Fruit fly (Drosophila melanogaster) whole organism, embryonic: ENCODE data around the gene Jon25Bi.
A peak's percentile ranks its signal among the peaks of the same experiment; 100 is the strongest.

Experiments
- C15 ChIP-seq: fragments of 200-800 bp; sonication (Bioruptor generic); IDR thresholded peaks from 3 replicates; pipeline ENCODE4 v1.3.6; 2022; ENCODE audit warnings: missing biosample characterization, missing genetic modification characterization
- CG1024 ChIP-seq: fragments of 200-800 bp; sonication (Bioruptor generic); IDR thresholded peaks from 2 replicates; pipeline ENCODE4 v1.3.6; 2022; ENCODE audit warnings: missing biosample characterization, missing genetic modification characterization
- CG10267 ChIP-seq: fragments of 200-800 bp; sonication (Bioruptor generic); optimal IDR thresholded peaks from 2 replicates; lab custom pipeline; 2018; ENCODE audit warnings: missing biosample characterization, mild to moderate bottlenecking, missing genetic modification characterization, moderate library complexity
- CG10366 ChIP-seq: fragments of 200-800 bp; sonication (Bioruptor generic); IDR thresholded peaks from 2 replicates; pipeline ENCODE4 v1.3.6; 2022; ENCODE audit warnings: missing biosample characterization, missing genetic modification characterization
- CG11093 ChIP-seq: fragments of 200-800 bp; sonication (Bioruptor generic); IDR thresholded peaks from 3 replicates; pipeline ENCODE4 v1.3.6; 2022; ENCODE audit warnings: missing biosample characterization, missing genetic modification characterization
- CG11247 ChIP-seq: fragments of 200-800 bp; sonication (Bioruptor generic); IDR thresholded peaks from 2 replicates; pipeline ENCODE4 v1.3.6; 2022; ENCODE audit warnings: missing biosample characterization, missing genetic modification characterization
- CG12155 ChIP-seq: fragments of 200-800 bp; sonication (Bioruptor generic); optimal IDR thresholded peaks from 3 replicates; lab custom pipeline; 2016; ENCODE audit warnings: missing biosample characterization, missing genetic modification characterization
- CG12219 ChIP-seq: fragments of 200-800 bp; sonication (Bioruptor generic); optimal IDR thresholded peaks from 3 replicates; lab custom pipeline; 2018; ENCODE audit warnings: missing biosample characterization, mild to moderate bottlenecking, missing genetic modification characterization
- CG13424 ChIP-seq: fragments of 200-800 bp; sonication (Bioruptor generic); optimal IDR thresholded peaks from 2 replicates; lab custom pipeline; 2019; ENCODE audit warnings: missing biosample characterization, mild to moderate bottlenecking, missing genetic modification characterization, moderate library complexity
- CG16779 ChIP-seq: fragments of 200-800 bp; sonication (Bioruptor generic); IDR thresholded peaks from 2 replicates; pipeline ENCODE4 v1.3.6; 2022; ENCODE audit warnings: missing biosample characterization, missing genetic modification characterization
- CG17568 ChIP-seq: fragments of 200-800 bp; sonication (Bioruptor generic); optimal IDR thresholded peaks from 2 replicates; lab custom pipeline; 2018; ENCODE audit warnings: missing biosample characterization, mild to moderate bottlenecking, missing genetic modification characterization, moderate library complexity
- CG18599 ChIP-seq: fragments of 200-800 bp; sonication (Bioruptor generic); optimal IDR thresholded peaks from 3 replicates; lab custom pipeline; 2017; ENCODE audit warnings: missing biosample characterization, missing genetic modification characterization, mild to moderate bottlenecking, moderate library complexity, missing genetic modification reagents
- CG3407 ChIP-seq: fragments of 200-800 bp; sonication (Bioruptor generic); optimal IDR thresholded peaks from 2 replicates; lab custom pipeline; 2018; ENCODE audit warnings: missing biosample characterization, mild to moderate bottlenecking, missing genetic modification characterization
- CG4707 ChIP-seq: fragments of 200-800 bp; sonication (Bioruptor generic); optimal IDR thresholded peaks from 2 replicates; lab custom pipeline; 2018; ENCODE audit warnings: missing biosample characterization, mild to moderate bottlenecking, missing genetic modification characterization, moderate library complexity
- CG4730 ChIP-seq: fragments of 200-800 bp; sonication (Bioruptor generic); IDR thresholded peaks from 2 replicates; pipeline ENCODE4 v1.3.6; 2022; ENCODE audit warnings: missing biosample characterization, missing genetic modification characterization
- CG4820 ChIP-seq: fragments of 200-800 bp; sonication (Bioruptor generic); optimal IDR thresholded peaks from 3 replicates; lab custom pipeline; 2016; ENCODE audit warnings: missing biosample characterization, missing genetic modification characterization
- CG6175 ChIP-seq: fragments of 200-800 bp; sonication (Bioruptor generic); IDR thresholded peaks from 3 replicates; pipeline ENCODE4 v1.3.6; 2022; ENCODE audit warnings: missing biosample characterization, missing genetic modification characterization
- CG6813 ChIP-seq: fragments of 200-800 bp; sonication (Bioruptor generic); optimal IDR thresholded peaks from 2 replicates; lab custom pipeline; 2017; ENCODE audit warnings: missing biosample characterization, missing genetic modification characterization, mild to moderate bottlenecking, moderate library complexity, missing genetic modification reagents
- CG9215 ChIP-seq: fragments of 200-800 bp; sonication (Bioruptor generic); IDR thresholded peaks from 2 replicates; pipeline ENCODE4 v1.3.6; 2022; ENCODE audit warnings: missing biosample characterization, missing genetic modification characterization
- Doc2 ChIP-seq: fragments of 200-800 bp; sonication (Bioruptor generic); IDR thresholded peaks from 2 replicates; pipeline ENCODE4 v1.3.6; 2022; ENCODE audit warnings: missing biosample characterization, missing genetic modification characterization
- H2.0 ChIP-seq: fragments of 200-800 bp; sonication (Bioruptor generic); IDR thresholded peaks from 2 replicates; pipeline ENCODE4 v1.3.6; 2022; ENCODE audit warnings: missing biosample characterization, missing genetic modification characterization
- Hey ChIP-seq: fragments of 200-800 bp; sonication (Bioruptor generic); optimal IDR thresholded peaks from 3 replicates; lab custom pipeline; 2018; ENCODE audit warnings: missing biosample characterization, mild to moderate bottlenecking, missing genetic modification characterization
- Hsf ChIP-seq: fragments of 200-800 bp; sonication (Bioruptor generic); optimal IDR thresholded peaks from 3 replicates; lab custom pipeline; 2016; ENCODE audit warnings: missing biosample characterization, missing genetic modification characterization
- Jarid2 ChIP-seq: fragments of 200-800 bp; sonication (Bioruptor generic); optimal IDR thresholded peaks from 3 replicates; lab custom pipeline; 2017; ENCODE audit warnings: mild to moderate bottlenecking, missing biosample characterization, missing genetic modification reagents, missing genetic modification characterization
- Lim3 ChIP-seq: fragments of 200-800 bp; sonication (Bioruptor generic); IDR thresholded peaks from 2 replicates; pipeline ENCODE4 v1.3.6; 2022; ENCODE audit warnings: missing biosample characterization, missing genetic modification characterization
- Nf-YA ChIP-seq: fragments of 200-800 bp; sonication (Bioruptor generic); IDR thresholded peaks from 2 replicates; pipeline ENCODE4 v1.3.6; 2022; ENCODE audit warnings: missing biosample characterization, missing genetic modification characterization
- Nf-YB ChIP-seq: fragments of 200-800 bp; sonication (Bioruptor generic); optimal IDR thresholded peaks from 3 replicates; lab custom pipeline; 2019; ENCODE audit warnings: missing biosample characterization, mild to moderate bottlenecking, missing genetic modification characterization, moderate library complexity
- Ptx1 ChIP-seq: fragments of 200-800 bp; sonication (Bioruptor generic); IDR thresholded peaks from 2 replicates; pipeline ENCODE4 v1.3.6; 2022; ENCODE audit warnings: missing biosample characterization, missing genetic modification characterization
- Rfx ChIP-seq: fragments of 200-800 bp; sonication (Bioruptor generic); IDR thresholded peaks from 2 replicates; pipeline ENCODE4 v1.3.6; 2022; ENCODE audit warnings: missing biosample characterization, missing genetic modification characterization
- Tbp ChIP-seq: fragments of >200 bp; optimal IDR thresholded peaks from 2 replicates; lab custom pipeline; 2018; ENCODE audit warnings: missing biosample characterization, missing genetic modification characterization
- bcd ChIP-seq: fragments of 200-800 bp; sonication (Bioruptor generic); optimal IDR thresholded peaks from 2 replicates; lab custom pipeline; 2017; ENCODE audit warnings: missing biosample characterization, mild to moderate bottlenecking, missing genetic modification characterization
- caup ChIP-seq: fragments of 200-800 bp; sonication (Bioruptor generic); optimal IDR thresholded peaks from 3 replicates; lab custom pipeline; 2017; ENCODE audit warnings: missing biosample characterization, mild to moderate bottlenecking, missing genetic modification characterization, moderate library complexity; ENCODE audit not compliant: severe bottlenecking
- cg ChIP-seq: fragments of 200-800 bp; sonication (Bioruptor generic); optimal IDR thresholded peaks from 3 replicates; lab custom pipeline; 2019; ENCODE audit warnings: missing biosample characterization, mild to moderate bottlenecking, missing genetic modification characterization, moderate library complexity
- ci ChIP-seq: fragments of 200-800 bp; sonication (Bioruptor generic); IDR thresholded peaks from 3 replicates; pipeline ENCODE4 v1.3.6; 2022; ENCODE audit warnings: missing biosample characterization, missing genetic modification characterization
- crc ChIP-seq: fragments of 200-800 bp; sonication (Bioruptor generic); optimal IDR thresholded peaks from 2 replicates; lab custom pipeline; 2016; ENCODE audit warnings: missing biosample characterization, missing genetic modification characterization
- croc ChIP-seq: fragments of 200-800 bp; sonication (Bioruptor generic); conservative IDR thresholded peaks from 3 replicates; pipeline ENCODE4 v1.3.6; 2022; ENCODE audit warnings: missing biosample characterization, missing genetic modification characterization
- dm ChIP-seq: fragments of 200-800 bp; sonication (Bioruptor generic); optimal IDR thresholded peaks from 3 replicates; lab custom pipeline; 2016; ENCODE audit warnings: missing biosample characterization, missing genetic modification characterization
- dmrt11E ChIP-seq: fragments of 200-800 bp; sonication (Bioruptor generic); optimal IDR thresholded peaks from 3 replicates; lab custom pipeline; 2018; ENCODE audit warnings: missing biosample characterization, mild to moderate bottlenecking, missing genetic modification characterization, moderate library complexity
- emc ChIP-seq: fragments of 200-800 bp; sonication (Bioruptor generic); optimal IDR thresholded peaks from 2 replicates; lab custom pipeline; 2016; ENCODE audit warnings: missing biosample characterization, missing genetic modification characterization
- ewg ChIP-seq: fragments of 200-800 bp; sonication (Bioruptor generic); optimal IDR thresholded peaks from 3 replicates; lab custom pipeline; 2017; ENCODE audit warnings: mild to moderate bottlenecking, missing biosample characterization, missing genetic modification reagents, missing genetic modification characterization
- exex ChIP-seq: fragments of 200-800 bp; sonication (Bioruptor generic); optimal IDR thresholded peaks from 4 replicates; lab custom pipeline; 2018; ENCODE audit warnings: missing biosample characterization, mild to moderate bottlenecking, missing genetic modification characterization, moderate library complexity
- ind ChIP-seq: fragments of 200-800 bp; sonication (Bioruptor generic); optimal IDR thresholded peaks from 3 replicates; lab custom pipeline; 2016; ENCODE audit warnings: missing biosample characterization, missing genetic modification characterization
- jigr1 ChIP-seq: fragments of 200-800 bp; sonication (Bioruptor generic); IDR thresholded peaks from 3 replicates; pipeline ENCODE4 v1.3.6; 2022; ENCODE audit warnings: missing biosample characterization, missing genetic modification characterization
- nau ChIP-seq: fragments of 200-800 bp; sonication (Bioruptor generic); optimal IDR thresholded peaks from 3 replicates; lab custom pipeline; 2017; ENCODE audit warnings: missing biosample characterization, mild to moderate bottlenecking, missing genetic modification characterization, missing genetic modification reagents
- slbo ChIP-seq: fragments of 200-800 bp; sonication (Bioruptor generic); IDR thresholded peaks from 2 replicates; pipeline ENCODE4 v1.3.6; 2022; ENCODE audit warnings: missing biosample characterization, missing genetic modification characterization
- vvl ChIP-seq: fragments of 200-800 bp; sonication (Bioruptor generic); IDR thresholded peaks from 2 replicates; pipeline ENCODE4 v1.3.6; 2022; ENCODE audit warnings: missing biosample characterization, missing genetic modification characterization
- zen2 ChIP-seq: fragments of 200-800 bp; sonication (Bioruptor generic); IDR thresholded peaks from 3 replicates; pipeline ENCODE4 v1.3.6; 2022; ENCODE audit warnings: missing biosample characterization, missing genetic modification characterization; ENCODE audit not compliant: partially characterized antibody

Jon25Bi gene

DNA sequence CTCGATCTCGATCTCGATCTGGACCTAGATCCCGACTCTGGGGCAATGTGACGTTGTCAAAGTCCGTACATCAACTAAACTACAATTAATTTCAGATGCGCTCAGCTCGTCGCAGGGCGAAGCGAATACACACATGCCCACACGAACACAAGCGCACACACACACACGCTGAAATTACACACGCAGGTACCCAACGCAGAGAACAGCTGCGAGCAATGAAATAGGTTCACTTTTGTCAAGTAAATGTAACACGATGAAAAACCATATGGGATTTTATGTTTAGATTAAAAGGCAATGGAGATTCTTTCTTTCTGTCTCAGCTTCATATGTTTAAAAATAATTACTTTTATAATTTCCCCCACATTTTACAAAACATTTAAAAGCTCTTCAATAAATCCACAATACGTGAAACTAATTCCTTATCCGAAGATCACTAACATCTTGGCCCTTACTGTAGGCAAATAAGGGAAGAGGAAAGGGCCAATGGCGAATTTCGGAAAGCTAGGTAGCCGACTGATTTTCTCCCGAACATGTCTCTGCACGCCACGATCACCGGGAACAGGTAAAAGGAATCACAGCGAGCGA, 45.4 kb upstream of the Jon25Bi start (continued):
- TF ChIP-seq H2.0 (GFP tag; lab: Robert Waterston, UW) (peak; percentile 62), CG6175 (GFP tag; lab: Robert Waterston, UW) (peak; percentile 37; the same call in 1 of the 3 replicates), CG10267 (tag; lab: Kevin White, UChicago) (peak; percentile 83), CG4707 (GFP tag; lab: Kevin White, UChicago) (peak; percentile 69), zen2 (GFP tag; lab: Robert Waterston, UW) (no peak), Hsf (GFP tag; lab: Kevin White, UChicago) (peak; percentile 74), caup (GFP tag; lab: Kevin White, UChicago) (peak; percentile 81), Nf-YB (GFP tag; lab: Kevin White, UChicago) (peak; percentile 75)
- TF ChIP-seq, all 482 proteins: peak for 394

DNA sequence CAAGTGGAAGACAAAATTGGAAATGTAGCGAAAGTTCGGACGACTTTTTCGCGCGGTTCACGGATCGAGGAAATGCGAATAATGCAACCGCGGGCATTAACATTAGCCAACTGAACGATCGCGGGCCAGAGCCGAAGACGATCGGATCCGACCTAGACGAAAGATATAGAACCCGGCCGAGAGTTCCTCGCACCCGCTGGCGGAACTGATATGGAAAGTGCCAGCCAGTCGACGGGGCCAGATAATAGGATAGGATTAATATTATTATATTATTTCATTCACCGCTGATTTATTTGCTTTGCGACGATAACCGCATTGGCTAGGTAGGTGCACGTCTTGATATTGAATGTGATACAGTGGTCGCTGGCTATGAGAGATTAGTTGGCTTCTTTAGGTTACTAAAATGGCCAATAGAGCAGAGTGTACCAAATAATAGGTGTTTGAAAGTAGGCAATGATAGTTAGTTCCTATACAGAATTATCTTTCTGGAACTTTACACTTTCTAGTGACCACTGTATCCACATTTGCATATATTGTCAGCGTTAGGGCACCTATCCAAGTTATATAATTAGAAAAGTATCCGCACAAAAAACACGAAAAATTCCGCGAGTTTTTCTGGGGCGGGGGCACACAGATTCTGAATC, 44.6 kb upstream of the Jon25Bi start:
- TF ChIP-seq CG10366 (GFP tag; lab: Robert Waterston, UW) (peak; percentile 69), emc (GFP tag; lab: Kevin White, UChicago) (peak; percentile 39), croc (GFP tag; lab: Robert Waterston, UW) (peak; percentile 40; the same call in 1 of the 3 replicates), C15 (GFP tag; lab: Robert Waterston, UW) (0 out of 3 replicates have a peak, but pooled peaks have one; percentile 34), CG4707 (GFP tag; lab: Kevin White, UChicago) (peak; percentile 56), CG11093 (GFP tag; lab: Robert Waterston, UW) (peak; percentile 69), CG3407 (GFP tag; lab: Kevin White, UChicago) (no peak), ci (GFP tag; lab: Robert Waterston, UW) (peak; percentile 81), exex (tag; lab: Kevin White, UChicago) (peak; percentile 77), CG12219 (peak; percentile 58), CG4820 (GFP tag; lab: Kevin White, UChicago) (peak; percentile 62), CG11247 (GFP tag; lab: Robert Waterston, UW) (peak; percentile 76), dmrt11E (tag; lab: Kevin White, UChicago) (peak; percentile 66), CG17568 (GFP tag; lab: Kevin White, UChicago) (peak; percentile 45), Ptx1 (GFP tag; lab: Robert Waterston, UW) (peak; percentile 76), Tbp (GFP tag; lab: Kevin White, UChicago) (no peak), slbo (GFP tag; lab: Robert Waterston, UW) (peak; percentile 85), dm (GFP tag; lab: Kevin White, UChicago) (no peak), ind (GFP tag; lab: Kevin White, UChicago) (peak; percentile 83), CG4730 (GFP tag; lab: Robert Waterston, UW) (peak; percentile 49; the same call in 1 of the 2 replicates), CG6813 (GFP tag; lab: Kevin White, UChicago) (peak; percentile 53), CG18599 (GFP tag; lab: Kevin White, UChicago) (peak; percentile 78), bcd (peak; percentile 74), CG13424 (tag; lab: Kevin White, UChicago) (peak; percentile 64), Lim3 (GFP tag; lab: Robert Waterston, UW) (no peak), Nf-YA (GFP tag; lab: Robert Waterston, UW) (no peak), Hey (tag; lab: Kevin White, UChicago) (peak; percentile 4), CG12155 (GFP tag; lab: Kevin White, UChicago) (peak; percentile 70), CG9215 (peak; percentile 55; the same call in 1 of the 2 replicates), Rfx (peak; percentile 86), Jarid2 (GFP tag; lab: Kevin White, UChicago) (no peak), crc (peak; percentile 32), ewg (peak; percentile 41), nau (GFP tag; lab: Kevin White, UChicago) (no peak), Doc2 (GFP tag; lab: Robert Waterston, UW) (no peak), CG16779 (0 out of 2 replicates have a peak, but pooled peaks have one; percentile 63), vvl (peak; percentile 90), CG1024 (peak; percentile 73; the same call in 1 of the 2 replicates), jigr1 (GFP tag; lab: Robert Waterston, UW) (no peak), cg (GFP tag; lab: Kevin White, UChicago) (no peak)
